Fruit fly (Drosophila melanogaster): ENCODE measurements around the gene Drsl5.

Drsl5 gene

dm6 chr3L:3352516-3352915 is 35.9 kb downstream of the Drsl5 start:
- TF ChIP-seq Dfd (GFP tag; optimal IDR thresholded peaks at IDR 0.05) (no peak), lola (GFP tag; optimal IDR thresholded peaks at IDR 0.05) (no peak), Hr83 (GFP tag; optimal IDR thresholded peaks at IDR 0.05; ENCODE audit: poor library complexity, severe bottlenecking) (no peak), usp (GFP tag; optimal IDR thresholded peaks at IDR 0.05) (no peak), Vsx2 (GFP tag; optimal IDR thresholded peaks at IDR 0.05; ENCODE audit: partially characterized antibody) (no peak), Hr78 (GFP tag; optimal IDR thresholded peaks at IDR 0.05) (no peak), foxo (GFP tag; optimal IDR thresholded peaks at IDR 0.05) (no peak), pan (optimal IDR thresholded peaks at IDR 0.05) (no peak), CrebA (GFP tag; optimal IDR thresholded peaks at IDR 0.05; ENCODE audit: borderline replicate concordance) (no peak), Abd-B (GFP tag; optimal IDR thresholded peaks at IDR 0.05) (no peak), Sp1 (GFP tag; optimal IDR thresholded peaks at IDR 0.05) (no peak), tai (GFP tag; optimal IDR thresholded peaks at IDR 0.05) (no peak), HLH106 (tag; optimal IDR thresholded peaks at IDR 0.05) (no peak), Hnf4 (GFP tag; optimal IDR thresholded peaks at IDR 0.05) (no peak), CG32264 (GFP tag; optimal IDR thresholded peaks at IDR 0.05) (no peak), N (GFP tag; optimal IDR thresholded peaks at IDR 0.05) (no peak), psq (GFP tag; optimal IDR thresholded peaks at IDR 0.05) (no peak), dsf (GFP tag; optimal IDR thresholded peaks at IDR 0.05; ENCODE audit: borderline replicate concordance) (no peak), dmrt93B (GFP tag; optimal IDR thresholded peaks at IDR 0.05) (no peak), h (GFP tag; optimal IDR thresholded peaks at IDR 0.05) (no peak)

dm6 chr3L:3353297-3353696 is 36.7 kb downstream of the Drsl5 start:
- no peak for TF ChIP-seq Vsx2 (GFP tag; optimal IDR thresholded peaks at IDR 0.05; ENCODE audit: partially characterized antibody)
- no peak for TF ChIP-seq Hnf4 (GFP tag; optimal IDR thresholded peaks at IDR 0.05)
- TF ChIP-seq Rel (GFP tag; optimal IDR thresholded peaks at IDR 0.05) = no peak
- TF ChIP-seq Rel (tag; optimal IDR thresholded peaks at IDR 0.05) = no peak
- no peak for TF ChIP-seq Hr78 (GFP tag; optimal IDR thresholded peaks at IDR 0.05)
- TF ChIP-seq dsf (GFP tag; optimal IDR thresholded peaks at IDR 0.05; ENCODE audit: borderline replicate concordance) = no peak
- TF ChIP-seq tai (GFP tag; optimal IDR thresholded peaks at IDR 0.05) = no peak
- TF ChIP-seq sage (GFP tag; optimal IDR thresholded peaks at IDR 0.05) = no peak
- no peak for TF ChIP-seq dl (GFP tag; optimal IDR thresholded peaks at IDR 0.05; ENCODE audit: insufficient read depth in 1 of 2, partially characterized antibody in 2 of 2)

All from whole organism, wandering third instar larva.